Fruit fly (Drosophila melanogaster) whole organism, embryonic: ENCODE results near the gene CG15425.

Source experiments
- C15 ChIP-seq: fragments of 200-800 bp; sonication (Bioruptor generic); IDR thresholded peaks from 3 replicates; pipeline ENCODE4 v1.3.6; 2022; ENCODE audit warnings: missing biosample characterization, missing genetic modification characterization
- CG9797 ChIP-seq: fragments of 200-800 bp; sonication (Bioruptor generic); optimal IDR thresholded peaks from 3 replicates; lab custom pipeline; 2018; ENCODE audit warnings: missing biosample characterization, mild to moderate bottlenecking, missing genetic modification characterization
- ranshi ChIP-seq: fragments of 200-800 bp; sonication (Bioruptor generic); IDR thresholded peaks from 2 replicates; pipeline ENCODE4 v1.3.6; 2022; ENCODE audit warnings: missing biosample characterization, missing genetic modification characterization
- seq ChIP-seq: fragments of 200-800 bp; sonication (Bioruptor generic); IDR thresholded peaks from 2 replicates; pipeline ENCODE4 v1.3.6; 2022; ENCODE audit warnings: missing biosample characterization, missing genetic modification characterization
- sima ChIP-seq: fragments of 200-800 bp; sonication (Bioruptor generic); optimal IDR thresholded peaks from 2 replicates; lab custom pipeline; 2016; ENCODE audit warnings: missing biosample characterization, missing genetic modification characterization

DNA sequence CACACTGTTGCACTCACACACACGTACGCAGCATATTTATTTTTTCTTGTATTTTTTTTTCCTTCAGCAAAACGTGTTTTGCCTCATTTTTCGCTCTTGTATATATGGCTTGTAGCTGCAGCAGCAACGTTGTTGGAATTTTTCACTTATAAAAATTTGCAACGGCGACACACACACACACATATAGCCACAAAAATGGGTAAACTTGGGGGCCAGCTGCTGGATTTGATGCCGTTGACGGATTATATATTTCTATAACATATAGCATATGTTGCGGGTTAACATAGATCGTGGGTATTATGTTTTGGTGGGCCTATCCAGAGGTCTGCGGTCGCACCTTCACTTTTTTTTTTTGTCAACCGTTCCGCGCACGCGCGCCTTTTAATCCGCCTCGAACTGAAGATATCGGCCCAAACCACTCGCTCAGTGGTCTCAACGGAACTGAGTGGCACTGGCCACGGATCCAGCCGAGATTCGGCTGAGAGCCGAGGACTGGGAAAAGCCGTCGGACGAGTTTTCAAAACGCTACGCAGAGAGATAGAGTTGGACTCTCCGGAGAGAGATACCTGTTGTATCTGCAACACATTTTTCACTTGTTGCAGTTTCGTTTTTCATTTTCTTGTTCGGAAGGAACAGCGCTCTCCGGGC lies 35.9 kb upstream of the CG15425 start, which contains the start of gene ft:
- no peak for TF ChIP-seq ranshi (GFP tag; lab: Robert Waterston, UW)
- no peak for TF ChIP-seq seq (GFP tag; lab: Robert Waterston, UW)
- TF ChIP-seq CG9797: no peak
- TF ChIP-seq sima (GFP tag; lab: Kevin White, UChicago): no peak
- TF ChIP-seq C15 (GFP tag; lab: Robert Waterston, UW): no peak
